Fruit fly (Drosophila melanogaster): ENCODE measurements around the gene Itgbn.

Gene Itgbn

DNA sequence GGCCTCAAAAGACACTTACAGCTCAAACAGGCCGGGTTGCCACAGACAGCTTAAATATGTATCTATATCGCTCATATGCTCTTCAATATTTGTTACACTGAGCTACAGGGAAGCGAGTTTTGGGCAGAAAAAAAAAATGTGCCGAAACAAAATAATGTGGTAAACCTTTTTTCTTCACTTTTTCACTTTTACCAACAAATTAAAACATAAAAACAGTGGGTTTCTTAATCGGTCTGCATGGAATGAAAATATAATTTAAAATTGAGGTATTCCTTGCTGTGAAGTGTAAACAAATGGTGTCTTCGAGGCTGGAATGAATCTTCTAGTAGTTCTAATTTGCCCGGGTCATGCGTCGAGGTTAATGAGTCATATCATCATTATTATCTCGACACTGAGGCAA is 14.1 kb upstream of the Itgbn start (continued):
- TF ChIP-seq Dip3 (GFP tag; optimal IDR thresholded peaks at IDR 0.05) (peak; percentile 39), CG3407 (GFP tag; optimal IDR thresholded peaks at IDR 0.05) (peak; percentile 33), usp (GFP tag; optimal IDR thresholded peaks at IDR 0.05) (no peak), CG7271 (tag; optimal IDR thresholded peaks at IDR 0.05) (peak; percentile 48), CG12155 (GFP tag; optimal IDR thresholded peaks at IDR 0.05) (peak; percentile 46), CG1792 (GFP tag; optimal IDR thresholded peaks at IDR 0.05) (peak; percentile 37), CG6272 (GFP tag; IDR thresholded peaks at IDR 0.05) (no peak), lilli (GFP tag; optimal IDR thresholded peaks at IDR 0.05) (peak; percentile 72), CG14710 (tag; optimal IDR thresholded peaks at IDR 0.05) (peak; percentile 54), Camta (GFP tag; optimal IDR thresholded peaks at IDR 0.05) (peak; percentile 38), CG2202 (tag; optimal IDR thresholded peaks at IDR 0.05) (peak; percentile 39), CG11456 (GFP tag; IDR thresholded peaks at IDR 0.05) (peak; percentile 50; the same call in 1 of the 3 replicates), crol (GFP tag; IDR thresholded peaks at IDR 0.05) (no peak), CG7786 (GFP tag; optimal IDR thresholded peaks at IDR 0.05) (peak; percentile 46), Fer2 (tag; optimal IDR thresholded peaks at IDR 0.05) (no peak), croc (GFP tag; conservative IDR thresholded peaks at IDR 0.05) (peak; percentile 32; the same call in 1 of the 3 replicates), CG6813 (GFP tag; optimal IDR thresholded peaks at IDR 0.05) (peak; percentile 56), CG2712 (tag; optimal IDR thresholded peaks at IDR 0.05) (peak; percentile 47), Mad (GFP tag; optimal IDR thresholded peaks at IDR 0.05) (no peak), CG13624 (GFP tag; optimal IDR thresholded peaks at IDR 0.05) (peak; percentile 67), kah (GFP tag; optimal IDR thresholded peaks at IDR 0.05) (no peak), CG8765 (GFP tag; IDR thresholded peaks at IDR 0.05) (no peak), ro (GFP tag; IDR thresholded peaks at IDR 0.05) (peak; percentile 18; the same call in 1 of the 2 replicates), Nf-YC (tag; optimal IDR thresholded peaks at IDR 0.05) (no peak), CHES-1-like (GFP tag; optimal IDR thresholded peaks at IDR 0.05) (peak; percentile 44), CG8290 (GFP tag; optimal IDR thresholded peaks at IDR 0.05) (peak; percentile 12), CG8290 (tag; optimal IDR thresholded peaks at IDR 0.05) (peak in 1 of 2 experiments; percentile 38), slp2 (GFP tag; optimal IDR thresholded peaks at IDR 0.05) (peak; percentile 32), Hr3 (GFP tag; optimal IDR thresholded peaks at IDR 0.05) (peak; percentile 47), gt (GFP tag; IDR thresholded peaks at IDR 0.05) (no peak), ap (GFP tag; IDR thresholded peaks at IDR 0.05) (no peak), CG17612 (GFP tag; IDR thresholded peaks at IDR 0.05) (no peak), CG31365 (tag; optimal IDR thresholded peaks at IDR 0.05) (peak; percentile 21), CG4707 (GFP tag; optimal IDR thresholded peaks at IDR 0.05) (peak; percentile 25), CG11093 (GFP tag; IDR thresholded peaks at IDR 0.05) (peak; percentile 38; the same call in 1 of the 3 replicates), CG5180 (GFP tag; optimal IDR thresholded peaks at IDR 0.05) (no peak), CG7372 (GFP tag; IDR thresholded peaks at IDR 0.05) (peak; percentile 36; the same call in 1 of the 2 replicates), CG11398 (GFP tag; optimal IDR thresholded peaks at IDR 0.05) (peak; percentile 33), Bgb (GFP tag; IDR thresholded peaks at IDR 0.05; ENCODE audit: partially characterized antibody) (no peak), Ada2b (GFP tag; IDR thresholded peaks at IDR 0.05) (peak; percentile 41; the same call in 1 of the 2 replicates), B-H1 (GFP tag; IDR thresholded peaks at IDR 0.05) (0 out of 3 replicates have a peak, but pooled peaks have one; percentile 23), CG10959 (GFP tag; IDR thresholded peaks at IDR 0.05) (peak; percentile 51), CG12071 (GFP tag; optimal IDR thresholded peaks at IDR 0.05) (peak; percentile 69), CG7963 (GFP tag; IDR thresholded peaks at IDR 0.05; ENCODE audit: partially characterized antibody) (no peak), CG34376 (GFP tag; optimal IDR thresholded peaks at IDR 0.05) (no peak), ham (GFP tag; IDR thresholded peaks at IDR 0.05) (no peak), Six4 (GFP tag; optimal IDR thresholded peaks at IDR 0.05) (peak; percentile 51), CG12219 (GFP tag; optimal IDR thresholded peaks at IDR 0.05) (peak; percentile 49), CG33557 (GFP tag; optimal IDR thresholded peaks at IDR 0.05) (no peak), bowl (GFP tag; IDR thresholded peaks at IDR 0.05) (no peak), CG15479 (GFP tag; optimal IDR thresholded peaks at IDR 0.05) (no peak), kni (GFP tag; optimal IDR thresholded peaks at IDR 0.05) (no peak)

Measured in whole organism, embryonic.